Worm (Caenorhabditis elegans) whole organism, young adult: ENCODE measurements around the gene C28H8.3.

Experiments used
- B0019.2 ChIP-seq: fragments of 200-800 bp; sonication (Bioruptor generic); conservative IDR thresholded peaks from 2 replicates; pipeline ENCODE4 v1.3.6; 2022; ENCODE audit warnings: missing genetic modification reagents, missing genetic modification characterization, missing compliant biosample characterization
- B0336.3 ChIP-seq: fragments of 200-800 bp; sonication (Bioruptor generic); IDR thresholded peaks from 2 replicates; pipeline ENCODE4 v1.3.6; 2022; ENCODE audit warnings: missing genetic modification characterization, missing compliant biosample characterization
- D2030.7 ChIP-seq: fragments of 200-800 bp; sonication (Bioruptor generic); IDR thresholded peaks from 2 replicates; pipeline ENCODE4 v1.3.6; 2022; ENCODE audit warnings: missing genetic modification reagents, missing genetic modification characterization, missing compliant biosample characterization
- F10E7.11 ChIP-seq: sonication (generic microtip); optimal IDR thresholded peaks from 2 replicates; lab custom pipeline; 2017; ENCODE audit warnings: mild to moderate bottlenecking, missing genetic modification characterization, moderate library complexity, missing compliant biosample characterization
- F23B12.7 ChIP-seq: sonication (generic microtip); optimal IDR thresholded peaks from 2 replicates; lab custom pipeline; 2017; ENCODE audit warnings: missing genetic modification characterization, mild to moderate bottlenecking, missing compliant biosample characterization, antibody characterized with exemption, moderate library complexity; ENCODE audit not compliant: insufficient read depth
- F39B2.1 ChIP-seq: fragments of 200-800 bp; sonication (Bioruptor generic); IDR thresholded peaks from 2 replicates; pipeline ENCODE4 v1.3.6; 2022; ENCODE audit warnings: missing genetic modification reagents, missing genetic modification characterization, missing compliant biosample characterization
- F49E8.2 ChIP-seq: sonication (generic microtip); optimal IDR thresholded peaks from 3 replicates; lab custom pipeline; 2017; ENCODE audit warnings: missing genetic modification characterization, mild to moderate bottlenecking, missing compliant biosample characterization, antibody characterized with exemption, moderate library complexity; ENCODE audit not compliant: insufficient read depth
- F52B5.7 ChIP-seq: sonication (generic microtip); optimal IDR thresholded peaks from 2 replicates; lab custom pipeline; 2016; ENCODE audit warnings: mild to moderate bottlenecking, missing genetic modification characterization, missing compliant biosample characterization
- Y53F4B.3 ChIP-seq: fragments of 200-800 bp; sonication (Bioruptor generic); IDR thresholded peaks from 2 replicates; pipeline ENCODE4 v1.3.6; 2022; ENCODE audit warnings: missing genetic modification reagents, missing genetic modification characterization, missing compliant biosample characterization
- Y67H2A.10 ChIP-seq: fragments of 200-800 bp; sonication (Bioruptor generic); conservative IDR thresholded peaks from 2 replicates; pipeline ENCODE4 v1.3.6; 2022; ENCODE audit warnings: missing genetic modification reagents, missing genetic modification characterization, missing compliant biosample characterization
- Y79H2A.3 ChIP-seq: fragments of 200-800 bp; sonication (Bioruptor generic); conservative IDR thresholded peaks from 2 replicates; pipeline ENCODE4 v1.3.6; 2022; ENCODE audit warnings: missing genetic modification reagents, missing genetic modification characterization, missing compliant biosample characterization
- Y95B8A.8 ChIP-seq: fragments of 200-800 bp; sonication (Bioruptor generic); IDR thresholded peaks from 2 replicates; pipeline ENCODE4 v1.3.6; 2022; ENCODE audit warnings: missing genetic modification reagents, missing genetic modification characterization, missing compliant biosample characterization
- atf-7 ChIP-seq: sonication (generic microtip); optimal IDR thresholded peaks from 2 replicates; lab custom pipeline; 2017; ENCODE audit warnings: mild to moderate bottlenecking, missing genetic modification characterization, missing compliant biosample characterization
- athp-1 ChIP-seq: sonication (generic microtip); optimal IDR thresholded peaks from 2 replicates; lab custom pipeline; 2017; ENCODE audit warnings: mild to moderate bottlenecking, missing genetic modification characterization, missing compliant biosample characterization
- attf-5 ChIP-seq: fragments of 200-800 bp; sonication (Bioruptor generic); optimal IDR thresholded peaks from 2 replicates; lab custom pipeline; 2018; ENCODE audit warnings: mild to moderate bottlenecking, missing genetic modification characterization, missing compliant biosample characterization
- bed-1 ChIP-seq: fragments of 200-800 bp; sonication (Bioruptor generic); IDR thresholded peaks from 2 replicates; pipeline ENCODE4 v1.3.6; 2022; ENCODE audit warnings: missing genetic modification reagents, missing genetic modification characterization, missing compliant biosample characterization
- ceh-100 ChIP-seq: fragments of 200-800 bp; sonication (Bioruptor generic); IDR thresholded peaks from 2 replicates; pipeline ENCODE4 v1.3.6; 2022; ENCODE audit warnings: missing genetic modification reagents, missing genetic modification characterization, missing compliant biosample characterization
- ceh-40 ChIP-seq: fragments of 200-800 bp; sonication (Bioruptor generic); IDR thresholded peaks from 2 replicates; pipeline ENCODE4 v1.3.6; 2022; ENCODE audit warnings: missing genetic modification characterization, missing compliant biosample characterization
- ceh-58 ChIP-seq: fragments of 200-800 bp; sonication (Bioruptor generic); IDR thresholded peaks from 2 replicates; pipeline ENCODE4 v1.3.6; 2022; ENCODE audit warnings: missing genetic modification characterization, missing compliant biosample characterization
- die-1 ChIP-seq: sonication (generic microtip); optimal IDR thresholded peaks from 2 replicates; lab custom pipeline; 2016; ENCODE audit warnings: missing genotype, mild to moderate bottlenecking, missing genetic modification characterization, missing compliant biosample characterization
- dpff-1 ChIP-seq: sonication (generic microtip); optimal IDR thresholded peaks from 2 replicates; lab custom pipeline; 2017; ENCODE audit warnings: mild to moderate bottlenecking, missing genetic modification characterization, missing compliant biosample characterization
- dpl-1 ChIP-seq: fragments of 150-350 bp; optimal IDR thresholded peaks from 2 replicates; lab custom pipeline; 2014; ENCODE audit warnings: missing biosample characterization, missing genetic modification reagents, missing genetic modification characterization
- ekl-4 ChIP-seq: fragments of 200-800 bp; sonication (Bioruptor generic); IDR thresholded peaks from 2 replicates; pipeline ENCODE4 v1.3.6; 2022; ENCODE audit warnings: missing genetic modification reagents, missing genetic modification characterization, missing compliant biosample characterization
- hmg-1.2 ChIP-seq: fragments of 200-800 bp; sonication (Bioruptor generic); IDR thresholded peaks from 2 replicates; pipeline ENCODE4 v1.3.6; 2022; ENCODE audit warnings: missing genetic modification reagents, missing genetic modification characterization, missing compliant biosample characterization
- hrde-1 ChIP-seq: sonication (generic microtip); optimal IDR thresholded peaks from 2 replicates; lab custom pipeline; 2016; ENCODE audit warnings: missing genetic modification characterization, mild to moderate bottlenecking, missing compliant biosample characterization, moderate library complexity, missing genotype, missing genetic modification reagents, borderline replicate concordance
- hsf-1 ChIP-seq: fragments of 200-800 bp; sonication (Bioruptor generic); IDR thresholded peaks from 2 replicates; pipeline ENCODE4 v1.3.6; 2022; ENCODE audit warnings: missing genetic modification reagents, missing genetic modification characterization, missing compliant biosample characterization
- let-526 ChIP-seq: fragments of 200-800 bp; sonication (Bioruptor generic); IDR thresholded peaks from 2 replicates; pipeline ENCODE4 v1.3.6; 2022; ENCODE audit warnings: missing genetic modification reagents, missing genetic modification characterization, missing compliant biosample characterization
- let-607 ChIP-seq, 2 experiments: fragments of 200-800 bp in 1 of 2; sonication (Bioruptor generic) in 1 of 2; sonication (generic microtip) in 1 of 2; optimal IDR thresholded peaks; 2 replicates each; lab custom pipeline; 2016 to 2018; ENCODE audit warnings: mild to moderate bottlenecking in 2 of 2, missing compliant biosample characterization in 2 of 2, missing genetic modification characterization in 2 of 2, moderate library complexity in 2 of 2, missing genotype in 1 of 2
- lin-26 ChIP-seq: fragments of 200-800 bp; sonication (Bioruptor generic); IDR thresholded peaks from 2 replicates; pipeline ENCODE4 v1.3.6; 2022; ENCODE audit warnings: missing genetic modification reagents, missing genetic modification characterization, missing compliant biosample characterization
- lin-40 ChIP-seq: sonication (generic microtip); optimal IDR thresholded peaks from 2 replicates; lab custom pipeline; 2016; ENCODE audit warnings: missing genetic modification characterization, mild to moderate bottlenecking, missing compliant biosample characterization, missing genotype, missing genetic modification reagents
- lir-1 ChIP-seq: fragments of 200-800 bp; sonication (Bioruptor generic); conservative IDR thresholded peaks from 2 replicates; pipeline ENCODE4 v1.3.6; 2022; ENCODE audit warnings: missing genetic modification reagents, missing genetic modification characterization, missing compliant biosample characterization
- madf-3 ChIP-seq: fragments of 200-800 bp; sonication (Bioruptor generic); IDR thresholded peaks from 2 replicates; pipeline ENCODE4 v1.3.6; 2022; ENCODE audit warnings: missing genetic modification reagents, missing genetic modification characterization, missing compliant biosample characterization
- madf-8 ChIP-seq: fragments of 200-800 bp; sonication (Bioruptor generic); conservative IDR thresholded peaks from 2 replicates; pipeline ENCODE4 v1.3.6; 2022; ENCODE audit warnings: missing genetic modification reagents, missing genetic modification characterization, missing compliant biosample characterization
- mxl-1 ChIP-seq: sonication (generic microtip); optimal IDR thresholded peaks from 2 replicates; lab custom pipeline; 2016; ENCODE audit warnings: missing genetic modification characterization, missing compliant biosample characterization
- nhr-27 ChIP-seq: fragments of 200-800 bp; sonication (Bioruptor generic); optimal IDR thresholded peaks from 2 replicates; lab custom pipeline; 2018; ENCODE audit warnings: mild to moderate bottlenecking, missing genetic modification characterization, moderate library complexity, missing compliant biosample characterization
- nhr-90 ChIP-seq: sonication (generic microtip); optimal IDR thresholded peaks from 2 replicates; lab custom pipeline; 2016; ENCODE audit warnings: missing genotype, mild to moderate bottlenecking, missing genetic modification characterization, missing compliant biosample characterization
- pha-4 ChIP-seq: fragments of 150-350 bp; sonication (generic microtip); optimal IDR thresholded peaks from 2 replicates; lab custom pipeline; 2014; ENCODE audit warnings: missing biosample characterization, missing genetic modification reagents, missing genetic modification characterization
- rcor-1 ChIP-seq: fragments of 200-800 bp; sonication (Bioruptor generic); IDR thresholded peaks from 2 replicates; pipeline ENCODE4 v1.3.6; 2022; ENCODE audit warnings: missing genetic modification reagents, missing genetic modification characterization, missing compliant biosample characterization
- sdz-38 ChIP-seq: sonication (generic microtip); optimal IDR thresholded peaks from 2 replicates; lab custom pipeline; 2016; ENCODE audit warnings: missing genotype, missing genetic modification characterization, missing compliant biosample characterization
- sea-2 ChIP-seq: fragments of 200-800 bp; sonication (Bioruptor generic); IDR thresholded peaks from 2 replicates; pipeline ENCODE4 v1.3.6; 2022; ENCODE audit warnings: missing genetic modification characterization, missing compliant biosample characterization
- snpc-3.4 ChIP-seq: sonication (generic microtip); optimal IDR thresholded peaks from 2 replicates; lab custom pipeline; 2017; ENCODE audit warnings: missing genetic modification characterization, mild to moderate bottlenecking, missing compliant biosample characterization, antibody characterized with exemption, moderate library complexity, missing genotype, missing genetic modification reagents
- sptf-2 ChIP-seq: fragments of 200-800 bp; sonication (Bioruptor generic); optimal IDR thresholded peaks from 2 replicates; lab custom pipeline; 2018; ENCODE audit warnings: mild to moderate bottlenecking, missing genetic modification characterization, missing compliant biosample characterization
- tbp1 ChIP-seq: fragments of 200-800 bp; sonication (Bioruptor generic); optimal IDR thresholded peaks from 2 replicates; lab custom pipeline; 2018; ENCODE audit warnings: mild to moderate bottlenecking, missing genetic modification characterization, missing compliant biosample characterization
- unc-130 ChIP-seq: sonication (generic microtip); optimal IDR thresholded peaks from 2 replicates; lab custom pipeline; 2016; ENCODE audit warnings: missing genetic modification reagents, missing genetic modification characterization, missing compliant biosample characterization
- zim-3 ChIP-seq: sonication (generic microtip); optimal IDR thresholded peaks from 2 replicates; lab custom pipeline; 2017; ENCODE audit warnings: mild to moderate bottlenecking, missing genetic modification characterization, moderate library complexity, missing compliant biosample characterization
- ztf-18 ChIP-seq: sonication (generic microtip); optimal IDR thresholded peaks from 2 replicates; lab custom pipeline; 2016; ENCODE audit warnings: missing genotype, mild to moderate bottlenecking, missing genetic modification characterization, missing compliant biosample characterization
- ztf-22 ChIP-seq: fragments of 200-800 bp; sonication (Bioruptor generic); optimal IDR thresholded peaks from 2 replicates; lab custom pipeline; 2018; ENCODE audit warnings: mild to moderate bottlenecking, missing genetic modification characterization, moderate library complexity, missing compliant biosample characterization
- ztf-25 ChIP-seq: fragments of 200-800 bp; sonication (Bioruptor generic); IDR thresholded peaks from 2 replicates; pipeline ENCODE4 v1.3.6; 2022; ENCODE audit warnings: missing genetic modification reagents, missing genetic modification characterization, missing compliant biosample characterization
- ztf-28 ChIP-seq: fragments of 200-800 bp; sonication (Bioruptor generic); IDR thresholded peaks from 2 replicates; pipeline ENCODE4 v1.3.6; 2022; ENCODE audit warnings: missing genetic modification reagents, missing genetic modification characterization, missing compliant biosample characterization

C28H8.3 gene

DNA sequence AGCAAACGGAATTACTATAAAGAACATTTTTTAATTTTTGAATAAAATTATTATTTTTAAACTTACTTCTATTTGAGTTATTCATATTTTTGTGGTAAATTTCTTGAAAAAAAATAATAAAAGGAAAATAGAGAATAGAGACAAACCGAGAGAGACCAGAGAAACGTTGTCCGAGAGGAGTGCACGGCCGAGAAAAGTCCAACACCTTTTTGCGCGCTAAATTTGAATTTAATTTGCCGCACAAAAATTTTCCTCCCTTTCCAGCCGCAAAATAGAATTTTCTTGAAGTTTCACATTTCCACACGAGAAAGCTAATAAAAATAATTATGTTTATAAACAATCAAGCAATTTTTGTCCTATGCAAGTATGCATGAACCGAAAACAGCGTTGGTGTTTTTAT, 36.7 kb upstream of the C28H8.3 start, which contains the start of the genes F01F1.11 and F01F1.3 (continued):
- TF ChIP-seq lin-40 (peak; percentile 59), B0019.2 (0 out of 2 replicates have a peak, but pooled peaks have one; percentile 15), madf-8 (0 out of 2 replicates have a peak, but pooled peaks have one; percentile 25), ceh-58 (no peak), F52B5.7 (tag; lab: Kevin White, UChicago) (no peak), ztf-28 (GFP tag; lab: Robert Waterston, UW) (peak; percentile 72; the same call in 1 of the 2 replicates), let-607 (tag; optimal IDR thresholded peaks at IDR 0.05; lab: Kevin White, UChicago) (peak in 1 of 2 experiments; percentile 57), ztf-25 (GFP tag; lab: Robert Waterston, UW) (no peak), ceh-40 (GFP tag; lab: Robert Waterston, UW) (no peak), athp-1 (tag; lab: Kevin White, UChicago) (peak; percentile 6), lir-1 (no peak), let-526 (peak; percentile 65; the same call in 1 of the 2 replicates), dpff-1 (tag; lab: Kevin White, UChicago) (no peak), tbp1 (GFP tag; lab: Kevin White, UChicago) (peak; percentile 8), sptf-2 (GFP tag; lab: Kevin White, UChicago) (no peak), die-1 (tag; lab: Kevin White, UChicago) (no peak), B0336.3 (GFP tag; lab: Robert Waterston, UW) (0 out of 2 replicates have a peak, but pooled peaks have one; percentile 15), dpl-1 (peak; percentile 81), hrde-1 (tag; lab: Kevin White, UChicago) (no peak), atf-7 (tag; lab: Kevin White, UChicago) (no peak), ceh-100 (GFP tag; lab: Robert Waterston, UW) (peak; percentile 36; the same call in 1 of the 2 replicates), nhr-90 (tag; lab: Kevin White, UChicago) (no peak), sdz-38 (tag; lab: Kevin White, UChicago) (no peak), mxl-1 (tag; lab: Kevin White, UChicago) (no peak), zim-3 (tag; lab: Kevin White, UChicago) (no peak), ztf-22 (GFP tag; lab: Kevin White, UChicago) (no peak), F10E7.11 (tag; lab: Kevin White, UChicago) (no peak), hsf-1 (GFP tag; lab: Robert Waterston, UW) (no peak), bed-1 (GFP tag; lab: Robert Waterston, UW) (no peak), F49E8.2 (tag; lab: Kevin White, UChicago) (peak; percentile 42), rcor-1 (GFP tag; lab: Robert Waterston, UW) (no peak; the same call in 1 of the 2 replicates), sea-2 (GFP tag; lab: Robert Waterston, UW) (no peak), F23B12.7 (tag; lab: Kevin White, UChicago) (no peak), pha-4 (tag; lab: Kevin White, UChicago) (no peak), D2030.7 (GFP tag; lab: Robert Waterston, UW) (peak; percentile 69), lin-26 (GFP tag; lab: Robert Waterston, UW) (no peak), Y67H2A.10 (no peak), F39B2.1 (GFP tag; lab: Robert Waterston, UW) (no peak), nhr-27 (tag; lab: Kevin White, UChicago) (no peak), unc-130 (peak; percentile 91), hmg-1.2 (peak; percentile 14; the same call in 1 of the 2 replicates), Y79H2A.3 (no peak), Y95B8A.8 (no peak), attf-5 (peak; percentile 5), ekl-4 (GFP tag; lab: Robert Waterston, UW) (peak; percentile 45; the same call in 1 of the 2 replicates), madf-3 (GFP tag; lab: Robert Waterston, UW) (no peak), ztf-18 (tag; lab: Kevin White, UChicago) (peak; percentile 10), Y53F4B.3 (GFP tag; lab: Robert Waterston, UW) (no peak), snpc-3.4 (no peak)
- TF ChIP-seq, all 124 proteins: peak for 45
